Worm (Caenorhabditis elegans) whole organism, young adult: ENCODE results near the gene T22B7.7.

Experiments used
- B0019.2 ChIP-seq: fragments of 200-800 bp; sonication (Bioruptor generic); conservative IDR thresholded peaks from 2 replicates; pipeline ENCODE4 v1.3.6; 2022; ENCODE audit warnings: missing genetic modification reagents, missing genetic modification characterization, missing compliant biosample characterization
- B0261.1 ChIP-seq: sonication (generic microtip); optimal IDR thresholded peaks from 2 replicates; lab custom pipeline; 2016; ENCODE audit warnings: mild to moderate bottlenecking, missing genetic modification characterization, moderate library complexity, missing compliant biosample characterization
- C17E4.6 ChIP-seq: fragments of 200-800 bp; sonication (Bioruptor generic); IDR thresholded peaks from 2 replicates; pipeline ENCODE4 v1.3.6; 2022; ENCODE audit warnings: missing genetic modification reagents, missing genetic modification characterization, missing compliant biosample characterization
- D2030.7 ChIP-seq: fragments of 200-800 bp; sonication (Bioruptor generic); IDR thresholded peaks from 2 replicates; pipeline ENCODE4 v1.3.6; 2022; ENCODE audit warnings: missing genetic modification reagents, missing genetic modification characterization, missing compliant biosample characterization
- F23B12.7 ChIP-seq: sonication (generic microtip); optimal IDR thresholded peaks from 2 replicates; lab custom pipeline; 2017; ENCODE audit warnings: missing genetic modification characterization, mild to moderate bottlenecking, missing compliant biosample characterization, antibody characterized with exemption, moderate library complexity; ENCODE audit not compliant: insufficient read depth
- F33H1.4 ChIP-seq: fragments of 200-800 bp; sonication (Bioruptor generic); IDR thresholded peaks from 2 replicates; pipeline ENCODE4 v1.3.6; 2022; ENCODE audit warnings: missing genetic modification reagents, missing genetic modification characterization, missing compliant biosample characterization
- F37B4.10 ChIP-seq: fragments of 200-800 bp; sonication (Bioruptor generic); IDR thresholded peaks from 2 replicates; pipeline ENCODE4 v1.3.6; 2022; ENCODE audit warnings: missing genetic modification characterization, missing compliant biosample characterization
- F39B2.1 ChIP-seq: fragments of 200-800 bp; sonication (Bioruptor generic); IDR thresholded peaks from 2 replicates; pipeline ENCODE4 v1.3.6; 2022; ENCODE audit warnings: missing genetic modification reagents, missing genetic modification characterization, missing compliant biosample characterization
- F55B11.4 ChIP-seq: sonication (generic microtip); optimal IDR thresholded peaks from 2 replicates; lab custom pipeline; 2016; ENCODE audit warnings: missing compliant biosample characterization, missing genetic modification characterization, borderline replicate concordance; ENCODE audit not compliant: insufficient read depth
- F57A8.1 ChIP-seq: fragments of 200-800 bp; sonication (Bioruptor generic); optimal IDR thresholded peaks from 2 replicates; lab custom pipeline; 2018; ENCODE audit warnings: mild to moderate bottlenecking, missing genetic modification characterization, moderate library complexity, missing compliant biosample characterization
- K11D2.4 ChIP-seq: fragments of 200-800 bp; sonication (Bioruptor generic); IDR thresholded peaks from 2 replicates; pipeline ENCODE4 v1.3.6; 2022; ENCODE audit warnings: missing genetic modification reagents, missing genetic modification characterization, missing compliant biosample characterization
- T07F8.4 ChIP-seq: sonication (generic microtip); optimal IDR thresholded peaks from 2 replicates; lab custom pipeline; 2016; ENCODE audit warnings: mild to moderate bottlenecking, missing genetic modification characterization, moderate library complexity, missing compliant biosample characterization
- Y53F4B.3 ChIP-seq: fragments of 200-800 bp; sonication (Bioruptor generic); IDR thresholded peaks from 2 replicates; pipeline ENCODE4 v1.3.6; 2022; ENCODE audit warnings: missing genetic modification reagents, missing genetic modification characterization, missing compliant biosample characterization
- Y95B8A.8 ChIP-seq: fragments of 200-800 bp; sonication (Bioruptor generic); IDR thresholded peaks from 2 replicates; pipeline ENCODE4 v1.3.6; 2022; ENCODE audit warnings: missing genetic modification reagents, missing genetic modification characterization, missing compliant biosample characterization
- cebp-1 ChIP-seq, 2 experiments: fragments of 200-800 bp in 1 of 2; sonication (Bioruptor generic) in 1 of 2; sonication (generic microtip) in 1 of 2; IDR thresholded peaks in 1 of 2; optimal IDR thresholded peaks in 1 of 2; 2 replicates each; pipeline versions ENCODE4 v1.3.6 to Lab custom; 2017 to 2022; ENCODE audit warnings: missing compliant biosample characterization in 2 of 2, missing genetic modification characterization in 2 of 2, mild to moderate bottlenecking in 1 of 2, missing genetic modification reagents in 1 of 2, moderate library complexity in 1 of 2
- ceh-100 ChIP-seq: fragments of 200-800 bp; sonication (Bioruptor generic); IDR thresholded peaks from 2 replicates; pipeline ENCODE4 v1.3.6; 2022; ENCODE audit warnings: missing genetic modification reagents, missing genetic modification characterization, missing compliant biosample characterization
- ceh-91 ChIP-seq: fragments of 200-800 bp; sonication (Bioruptor generic); IDR thresholded peaks from 2 replicates; pipeline ENCODE4 v1.3.6; 2022; ENCODE audit warnings: missing genetic modification reagents, missing genetic modification characterization, missing compliant biosample characterization
- dox-1 ChIP-seq: fragments of 200-800 bp; sonication (Bioruptor generic); IDR thresholded peaks from 2 replicates; pipeline ENCODE4 v1.3.6; 2022; ENCODE audit warnings: missing genetic modification reagents, missing genetic modification characterization, missing compliant biosample characterization
- egl-18 ChIP-seq: fragments of 200-800 bp; sonication (Bioruptor generic); IDR thresholded peaks from 2 replicates; pipeline ENCODE4 v1.3.6; 2022; ENCODE audit warnings: missing genetic modification reagents, missing genetic modification characterization, missing compliant biosample characterization
- him-1 ChIP-seq: sonication (generic microtip); optimal IDR thresholded peaks from 2 replicates; lab custom pipeline; 2016; ENCODE audit warnings: missing genotype, missing genetic modification reagents, missing genetic modification characterization, missing compliant biosample characterization
- hlh-26 ChIP-seq: fragments of 200-800 bp; sonication (Bioruptor generic); conservative IDR thresholded peaks from 2 replicates; pipeline ENCODE4 v1.3.6; 2022; ENCODE audit warnings: missing genetic modification reagents, missing genetic modification characterization, missing compliant biosample characterization
- hsf-1 ChIP-seq: fragments of 200-800 bp; sonication (Bioruptor generic); IDR thresholded peaks from 2 replicates; pipeline ENCODE4 v1.3.6; 2022; ENCODE audit warnings: missing genetic modification reagents, missing genetic modification characterization, missing compliant biosample characterization
- lin-35 ChIP-seq, 3 experiments: fragments of 150-350 bp in 2 of 3; sonication (generic microtip) in 1 of 3; optimal IDR thresholded peaks; 2 replicates each; lab custom pipeline; 2014 to 2018; ENCODE audit warnings: missing biosample characterization in 3 of 3, missing genetic modification characterization in 3 of 3, missing genetic modification reagents in 3 of 3
- lin-54 ChIP-seq: fragments of 200-800 bp; sonication (Bioruptor generic); optimal IDR thresholded peaks from 2 replicates; lab custom pipeline; 2018; ENCODE audit warnings: mild to moderate bottlenecking, missing genetic modification characterization, missing compliant biosample characterization
- mes-4 ChIP-seq: sonication (generic microtip); optimal IDR thresholded peaks from 2 replicates; lab custom pipeline; 2016; ENCODE audit warnings: missing genotype, missing genetic modification characterization, missing compliant biosample characterization
- nhr-179 ChIP-seq: sonication (generic microtip); optimal IDR thresholded peaks from 2 replicates; lab custom pipeline; 2016; ENCODE audit warnings: mild to moderate bottlenecking, missing genetic modification characterization, missing compliant biosample characterization
- nhr-27 ChIP-seq: fragments of 200-800 bp; sonication (Bioruptor generic); optimal IDR thresholded peaks from 2 replicates; lab custom pipeline; 2018; ENCODE audit warnings: mild to moderate bottlenecking, missing genetic modification characterization, moderate library complexity, missing compliant biosample characterization
- rec-8 ChIP-seq, 2 experiments: sonication (generic microtip); optimal IDR thresholded peaks; 2 replicates each; lab custom pipeline; 2016; ENCODE audit warnings: mild to moderate bottlenecking in 2 of 2, missing genetic modification characterization in 2 of 2, missing genetic modification reagents in 2 of 2, missing genotype in 2 of 2, missing biosample characterization in 1 of 2, missing compliant biosample characterization in 1 of 2, moderate library complexity in 1 of 2
- repo-1 ChIP-seq: sonication (generic microtip); optimal IDR thresholded peaks from 2 replicates; lab custom pipeline; 2017; ENCODE audit warnings: mild to moderate bottlenecking, missing genetic modification characterization, missing compliant biosample characterization
- rpc-1 ChIP-seq, 2 experiments: fragments of 150-350 bp in 1 of 2; sonication (generic microtip) in 1 of 2; optimal IDR thresholded peaks; 2 replicates each; lab custom pipeline; 2014 to 2018; ENCODE audit warnings: missing biosample characterization in 1 of 2, missing genetic modification characterization in 1 of 2, missing genetic modification reagents in 1 of 2, missing genotype in 1 of 2
- snpc-3.4 ChIP-seq: sonication (generic microtip); optimal IDR thresholded peaks from 2 replicates; lab custom pipeline; 2017; ENCODE audit warnings: missing genetic modification characterization, mild to moderate bottlenecking, missing compliant biosample characterization, antibody characterized with exemption, moderate library complexity, missing genotype, missing genetic modification reagents
- snpc-4 ChIP-seq, 5 experiments: fragments of 150-350 bp in 1 of 5; sonication (generic microtip) in 4 of 5; optimal IDR thresholded peaks; 2 replicates each; lab custom pipeline; 2014 to 2018; ENCODE audit warnings: missing genetic modification characterization in 5 of 5, missing biosample characterization in 3 of 5, antibody characterized with exemption in 2 of 5, mild to moderate bottlenecking in 2 of 5, missing compliant biosample characterization in 2 of 5, missing genotype in 2 of 5, moderate library complexity in 2 of 5, missing genetic modification reagents in 1 of 5
- ztf-28 ChIP-seq: fragments of 200-800 bp; sonication (Bioruptor generic); IDR thresholded peaks from 2 replicates; pipeline ENCODE4 v1.3.6; 2022; ENCODE audit warnings: missing genetic modification reagents, missing genetic modification characterization, missing compliant biosample characterization
- ztf-3 ChIP-seq: fragments of 200-800 bp; sonication (Bioruptor generic); optimal IDR thresholded peaks from 2 replicates; lab custom pipeline; 2018; ENCODE audit warnings: mild to moderate bottlenecking, missing genetic modification characterization, missing compliant biosample characterization
- ztf-6 ChIP-seq: fragments of 200-800 bp; sonication (Bioruptor generic); IDR thresholded peaks from 2 replicates; pipeline ENCODE4 v1.3.6; 2022; ENCODE audit warnings: missing genetic modification reagents, missing genetic modification characterization, missing compliant biosample characterization

The T22B7.7 gene

DNA sequence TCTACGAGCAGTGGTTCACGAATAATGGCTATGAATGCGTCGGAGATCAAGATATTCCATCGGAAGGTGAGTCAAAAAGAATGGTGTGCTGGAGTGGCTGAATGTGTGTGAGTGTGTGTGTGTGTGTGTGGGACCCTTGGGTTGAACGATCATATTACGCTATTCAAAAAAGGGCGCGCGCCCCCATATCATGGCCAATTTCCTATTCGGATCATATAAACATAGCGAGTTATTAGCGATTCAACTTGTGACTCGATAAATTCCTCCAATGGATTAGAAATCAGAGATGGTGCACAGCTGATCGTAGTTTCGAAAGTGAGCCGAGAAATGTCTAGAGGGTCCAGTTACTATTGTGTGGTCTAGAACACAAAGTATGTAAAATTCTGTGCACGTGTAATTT lies 6.0 kb downstream of the T22B7.7 start, which contains the start of gene srv-7:
Gene srv-7 (minus strand): TSS at position 101 of the 400 bp plus-strand sequence.
- no peak for TF ChIP-seq ztf-6

ce11 chrX:5646951-5647423 lies 6.9 kb downstream of the T22B7.7 start, which contains the start of gene T22B7.3:
Gene T22B7.3 (plus strand): TSS chrX:5647373.
- TF ChIP-seq F55B11.4 (tag; lab: Kevin White, UChicago) (no peak), rec-8 (tag; optimal IDR thresholded peaks at IDR 0.05; lab: Kevin White, UChicago) (no peak), mes-4 (tag; lab: Kevin White, UChicago) (no peak), ceh-91 (no peak), F23B12.7 (tag; lab: Kevin White, UChicago) (no peak), rpc-1 (optimal IDR thresholded peaks at IDR 0.05; lab: Kevin White, UChicago) (no peak), rpc-1 (tag; optimal IDR thresholded peaks at IDR 0.05; lab: Kevin White, UChicago) (no peak), B0261.1 (tag; lab: Kevin White, UChicago) (no peak), hsf-1 (no peak), F33H1.4 (GFP tag; lab: Robert Waterston, UW) (no peak), K11D2.4 (GFP tag; lab: Robert Waterston, UW) (no peak), B0019.2 (no peak), nhr-27 (tag; lab: Kevin White, UChicago) (no peak), ceh-100 (GFP tag; lab: Robert Waterston, UW) (no peak), cebp-1 (GFP tag; IDR thresholded peaks at IDR 0.05; lab: Robert Waterston, UW) (no peak), cebp-1 (tag; optimal IDR thresholded peaks at IDR 0.05; lab: Kevin White, UChicago) (no peak), ztf-3 (GFP tag; lab: Kevin White, UChicago) (no peak), hlh-26 (GFP tag; lab: Robert Waterston, UW) (no peak), C17E4.6 (GFP tag; lab: Robert Waterston, UW) (no peak), nhr-179 (tag; lab: Kevin White, UChicago) (no peak), egl-18 (GFP tag; lab: Robert Waterston, UW) (no peak), repo-1 (tag; lab: Kevin White, UChicago) (no peak)
- TF ChIP-seq, all 124 proteins: peak for 0

DNA sequence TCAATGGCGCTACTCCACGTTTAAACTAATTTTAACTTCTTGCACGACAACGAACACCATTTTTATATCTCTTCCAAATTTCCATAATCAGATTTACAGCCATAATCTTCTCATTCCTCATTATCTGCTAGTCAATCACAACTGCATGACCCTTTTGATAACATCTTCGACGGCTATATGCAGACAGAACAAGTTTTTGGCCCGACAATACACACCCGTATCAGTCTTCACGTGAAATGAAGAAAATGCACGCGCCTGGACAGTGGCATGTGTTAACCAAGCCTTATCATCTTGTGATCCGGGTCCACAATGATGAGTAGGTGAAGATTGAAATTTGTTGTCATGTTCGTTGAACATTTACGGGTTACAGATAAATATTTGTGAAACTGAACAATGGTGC lies 8.3 kb downstream of the T22B7.7 start:
- TF ChIP-seq ztf-28 (GFP tag; lab: Robert Waterston, UW) (no peak), D2030.7 (no peak), F57A8.1 (GFP tag; lab: Kevin White, UChicago) (no peak), Y95B8A.8 (GFP tag; lab: Robert Waterston, UW) (no peak), F37B4.10 (GFP tag; lab: Robert Waterston, UW) (no peak), dox-1 (GFP tag; lab: Robert Waterston, UW) (no peak), lin-35 (GFP tag; optimal IDR thresholded peaks at IDR 0.05; lab: Kevin White, UChicago) (no peak), T07F8.4 (tag; lab: Kevin White, UChicago) (no peak), F39B2.1 (GFP tag; lab: Robert Waterston, UW) (no peak), him-1 (tag; lab: Kevin White, UChicago) (no peak)

- TF ChIP-seq lin-54 = no peak
- TF ChIP-seq snpc-3.4 (tag; lab: Kevin White, UChicago) = no peak
- TF ChIP-seq snpc-4 (GFP tag; optimal IDR thresholded peaks at IDR 0.05; lab: Kevin White, UChicago) = no peak
- no peak for TF ChIP-seq snpc-4 (tag; optimal IDR thresholded peaks at IDR 0.05; lab: Kevin White, UChicago)
- TF ChIP-seq ceh-100 (GFP tag; lab: Robert Waterston, UW) = no peak
- TF ChIP-seq Y53F4B.3 (GFP tag; lab: Robert Waterston, UW) = no peak
These were observed 9.8 kb downstream of the T22B7.7 start for ce11 chrX:5644112-5644511.
